Worm (Caenorhabditis elegans): Measurements from ENCODE around the gene rrf-3.

Gene rrf-3

ce11 chrII:8185016-8185493, 22.8 kb downstream of the rrf-3 start, which contains the start of the genes mig-5 and cct-1 (continued):
- peak; percentile 98 for TF ChIP-seq swsn-7 (tag; optimal IDR thresholded peaks at IDR 0.05)
- TF ChIP-seq fos-1 (tag; optimal IDR thresholded peaks at IDR 0.05): peak; percentile 95
- peak; percentile 98 for TF ChIP-seq grh-1 (GFP tag; IDR thresholded peaks at IDR 0.05)
- TF ChIP-seq nhr-47 (tag; optimal IDR thresholded peaks at IDR 0.05): peak; percentile 99
- TF ChIP-seq egl-27 (tag; optimal IDR thresholded peaks at IDR 0.05): peak; percentile 73 to 88
- peak; percentile 100 for TF ChIP-seq unc-130 (tag; optimal IDR thresholded peaks at IDR 0.05)
- peak; percentile 78 for TF ChIP-seq aha-1 (tag; optimal IDR thresholded peaks at IDR 0.05)
- TF ChIP-seq pag-3 (tag; optimal IDR thresholded peaks at IDR 0.05; ENCODE audit: borderline replicate concordance, insufficient read depth): peak; percentile 53
- TF ChIP-seq unc-86 (tag; optimal IDR thresholded peaks at IDR 0.05): peak; percentile 98
- TF ChIP-seq aly-2 (tag; optimal IDR thresholded peaks at IDR 0.05): peak; percentile 98
- TF ChIP-seq ets-5 (GFP tag; IDR thresholded peaks at IDR 0.05): no peak
- peak; percentile 97 for TF ChIP-seq skn-1 (tag; optimal IDR thresholded peaks at IDR 0.05)
- peak in 1 of 2 experiments; percentile 95 for TF ChIP-seq mdl-1 (tag; optimal IDR thresholded peaks at IDR 0.05)
- no peak for TF ChIP-seq sptf-1 (tag; optimal IDR thresholded peaks at IDR 0.05)
- TF ChIP-seq C04F5.9 (tag; optimal IDR thresholded peaks at IDR 0.05): peak; percentile 100
- TF ChIP-seq dsc-1 (tag; optimal IDR thresholded peaks at IDR 0.05): peak; percentile 99
- TF ChIP-seq lin-15B (tag; optimal IDR thresholded peaks at IDR 0.05): peak; percentile 98
- peak; percentile 94 for TF ChIP-seq sox-4 (tag; optimal IDR thresholded peaks at IDR 0.05)
- TF ChIP-seq isw-1 (GFP tag; IDR thresholded peaks at IDR 0.05): peak; percentile 99
- TF ChIP-seq ceh-90 (tag; optimal IDR thresholded peaks at IDR 0.05): peak; percentile 44
- peak; percentile 92 for TF ChIP-seq sup-37 (GFP tag; optimal IDR thresholded peaks at IDR 0.05)
- peak; percentile 98 for TF ChIP-seq lin-39 (tag; optimal IDR thresholded peaks at IDR 0.05)
- TF ChIP-seq egl-13 (tag; optimal IDR thresholded peaks at IDR 0.05): peak; percentile 97
- TF ChIP-seq C16A3.4 (tag; optimal IDR thresholded peaks at IDR 0.05): peak; percentile 98
- TF ChIP-seq fkh-10 (GFP tag; optimal IDR thresholded peaks at IDR 0.05): peak; percentile 84
- TF ChIP-seq ama-1 (optimal IDR thresholded peaks at IDR 0.05): peak; percentile 89
- peak; percentile 96 to 98 for TF ChIP-seq efl-1 (optimal IDR thresholded peaks at IDR 0.05)
- TF ChIP-seq efl-1 (GFP tag; optimal IDR thresholded peaks at IDR 0.05 in 1 of 2): peak; percentile 85 to 99
- peak; percentile 87 to 93 (median 89) for TF ChIP-seq dpl-1 (GFP tag; optimal IDR thresholded peaks at IDR 0.05)
- peak; percentile 26 for TF ChIP-seq nhr-28 (tag; optimal IDR thresholded peaks at IDR 0.05)
- TF ChIP-seq elt-2 (tag; optimal IDR thresholded peaks at IDR 0.05): peak; percentile 90
- peak; percentile 97 for TF ChIP-seq lin-13 (GFP tag; optimal IDR thresholded peaks at IDR 0.05)
- no peak for TF ChIP-seq tlp-1 (tag; optimal IDR thresholded peaks at IDR 0.05)

- TF ChIP-seq nhr-76 (tag; optimal IDR thresholded peaks at IDR 0.05): no peak
- peak in 1 of 2 experiments; percentile 1 for TF ChIP-seq lin-35 (GFP tag; optimal IDR thresholded peaks at IDR 0.05)
- no peak for TF ChIP-seq lsy-2 (tag; optimal IDR thresholded peaks at IDR 0.05)
- TF ChIP-seq nhr-85 (tag): peak; percentile 53
- TF ChIP-seq jun-1 (tag; optimal IDR thresholded peaks at IDR 0.05): no peak
- peak; percentile 5 for TF ChIP-seq aly-2 (tag; optimal IDR thresholded peaks at IDR 0.05)
- TF ChIP-seq tbx-2 (tag; optimal IDR thresholded peaks at IDR 0.05): no peak
- TF ChIP-seq grh-1 (GFP tag; IDR thresholded peaks at IDR 0.05): no peak
- no peak for TF ChIP-seq isw-1 (GFP tag; IDR thresholded peaks at IDR 0.05)
- TF ChIP-seq fkh-10 (GFP tag; optimal IDR thresholded peaks at IDR 0.05): no peak
- TF ChIP-seq xbp-1 (tag; optimal IDR thresholded peaks at IDR 0.05): no peak
- no peak for TF ChIP-seq efl-1 (optimal IDR thresholded peaks at IDR 0.05)
- TF ChIP-seq efl-1 (GFP tag; optimal IDR thresholded peaks at IDR 0.05 in 1 of 2): no peak
These were observed 25.3 kb downstream of the rrf-3 start for ce11 chrII:8187516-8187915.

ce11 chrII:8190455-8190854, 28.2 kb downstream of the rrf-3 start, which contains the start of gene T05C12.8:
TSS of gene T05C12.8 (minus strand) at chrII:8190555.
- TF ChIP-seq fkh-8 (tag; optimal IDR thresholded peaks at IDR 0.05) (peak; percentile 85), C04F5.9 (tag; optimal IDR thresholded peaks at IDR 0.05) (no peak), nhr-12 (tag; optimal IDR thresholded peaks at IDR 0.05) (no peak), nhr-237 (tag; optimal IDR thresholded peaks at IDR 0.05) (no peak), nhr-19 (GFP tag; conservative IDR thresholded peaks at IDR 0.05) (no peak), aha-1 (tag; optimal IDR thresholded peaks at IDR 0.05) (no peak)
